Fruit fly (Drosophila melanogaster) whole organism, embryonic: ENCODE data around the gene Tollo.

Experiments
- Awh ChIP-seq: fragments of 200-800 bp; sonication (Bioruptor generic); IDR thresholded peaks from 2 replicates; pipeline ENCODE4, ENCODE4 v1.3.6; 2022; ENCODE audit warnings: missing biosample characterization, missing genetic modification characterization
- Bgb ChIP-seq: fragments of 200-800 bp; sonication (Bioruptor generic); IDR thresholded peaks from 2 replicates; pipeline ENCODE4 v1.3.6; 2022; ENCODE audit warnings: missing biosample characterization, missing genetic modification characterization; ENCODE audit not compliant: partially characterized antibody
- CG10431 ChIP-seq: fragments of 200-800 bp; sonication (Bioruptor generic); optimal IDR thresholded peaks from 3 replicates; lab custom pipeline; 2018; ENCODE audit warnings: missing biosample characterization, mild to moderate bottlenecking, missing genetic modification characterization
- CG12391 ChIP-seq: fragments of 200-800 bp; sonication (Bioruptor generic); optimal IDR thresholded peaks from 3 replicates; lab custom pipeline; 2018; ENCODE audit warnings: missing biosample characterization, mild to moderate bottlenecking, missing genetic modification characterization, moderate library complexity
- CG13123 ChIP-seq: fragments of 200-800 bp; sonication (Bioruptor generic); optimal IDR thresholded peaks from 2 replicates; lab custom pipeline; 2016; ENCODE audit warnings: missing biosample characterization, missing genetic modification characterization
- CG14965 ChIP-seq: fragments of 200-800 bp; sonication (Bioruptor generic); optimal IDR thresholded peaks from 2 replicates; lab custom pipeline; 2016; ENCODE audit warnings: missing biosample characterization, missing genetic modification characterization, borderline replicate concordance
- CG15514 ChIP-seq: fragments of 200-800 bp; sonication (Bioruptor generic); optimal IDR thresholded peaks from 3 replicates; lab custom pipeline; 2017; ENCODE audit warnings: missing biosample characterization, missing genetic modification characterization, mild to moderate bottlenecking, moderate library complexity, missing genetic modification reagents
- CG1647 ChIP-seq: fragments of 200-800 bp; sonication (Bioruptor generic); optimal IDR thresholded peaks from 3 replicates; lab custom pipeline; 2016; ENCODE audit warnings: missing biosample characterization, missing genetic modification characterization
- CG17328 ChIP-seq: fragments of 200-800 bp; sonication (Bioruptor generic); IDR thresholded peaks from 2 replicates; pipeline ENCODE4 v1.3.6; 2022; ENCODE audit warnings: missing biosample characterization, missing genetic modification characterization
- CG18619 ChIP-seq: fragments of 200-800 bp; sonication (Bioruptor generic); optimal IDR thresholded peaks from 3 replicates; lab custom pipeline; 2017; ENCODE audit warnings: missing biosample characterization, mild to moderate bottlenecking, missing genetic modification characterization
- CG2120 ChIP-seq: fragments of 200-800 bp; sonication (Bioruptor generic); optimal IDR thresholded peaks from 3 replicates; lab custom pipeline; 2016; ENCODE audit warnings: missing biosample characterization, missing genetic modification characterization
- CG30403 ChIP-seq: fragments of 200-800 bp; sonication (Bioruptor generic); optimal IDR thresholded peaks from 3 replicates; lab custom pipeline; 2016; ENCODE audit warnings: missing biosample characterization, missing genetic modification characterization
- CG31365 ChIP-seq: fragments of 200-800 bp; sonication (Bioruptor generic); optimal IDR thresholded peaks from 2 replicates; lab custom pipeline; 2018; ENCODE audit warnings: missing biosample characterization, mild to moderate bottlenecking, missing genetic modification characterization
- CG3281 ChIP-seq: fragments of 200-800 bp; sonication (Bioruptor generic); optimal IDR thresholded peaks from 3 replicates; lab custom pipeline; 2017; ENCODE audit warnings: missing biosample characterization, mild to moderate bottlenecking, missing genetic modification characterization
- CG34422 ChIP-seq: fragments of 200-800 bp; sonication (Bioruptor generic); IDR thresholded peaks from 3 replicates; pipeline ENCODE4 v1.3.6; 2022; ENCODE audit warnings: missing biosample characterization, missing genetic modification characterization
- CG4707 ChIP-seq: fragments of 200-800 bp; sonication (Bioruptor generic); optimal IDR thresholded peaks from 2 replicates; lab custom pipeline; 2018; ENCODE audit warnings: missing biosample characterization, mild to moderate bottlenecking, missing genetic modification characterization, moderate library complexity
- CG6175 ChIP-seq: fragments of 200-800 bp; sonication (Bioruptor generic); IDR thresholded peaks from 3 replicates; pipeline ENCODE4 v1.3.6; 2022; ENCODE audit warnings: missing biosample characterization, missing genetic modification characterization
- CG7357 ChIP-seq: fragments of 200-800 bp; sonication (Bioruptor generic); IDR thresholded peaks from 3 replicates; pipeline ENCODE4 v1.3.6; 2022; ENCODE audit warnings: missing biosample characterization, missing genetic modification characterization
- CG9215 ChIP-seq: fragments of 200-800 bp; sonication (Bioruptor generic); IDR thresholded peaks from 2 replicates; pipeline ENCODE4 v1.3.6; 2022; ENCODE audit warnings: missing biosample characterization, missing genetic modification characterization
- Eip74EF ChIP-seq, 2 experiments: fragments of 200-800 bp in 1 of 2; fragments of >200 bp in 1 of 2; sonication (Bioruptor generic) in 1 of 2; optimal IDR thresholded peaks; 2 replicates each; lab custom pipeline; 2017 to 2019; ENCODE audit warnings: missing biosample characterization in 2 of 2, missing genetic modification characterization in 2 of 2, mild to moderate bottlenecking in 1 of 2, moderate library complexity in 1 of 2
- Gug ChIP-seq: fragments of 200-800 bp; sonication (Bioruptor generic); IDR thresholded peaks from 4 replicates; pipeline ENCODE4 v1.3.6; 2022; ENCODE audit warnings: missing biosample characterization, missing genetic modification characterization
- HLH54F ChIP-seq: fragments of 200-800 bp; sonication (Bioruptor generic); optimal IDR thresholded peaks from 3 replicates; lab custom pipeline; 2016; ENCODE audit warnings: missing biosample characterization, missing genetic modification characterization
- HmgD ChIP-seq: fragments of 200-800 bp; sonication (Bioruptor generic); optimal IDR thresholded peaks from 3 replicates; lab custom pipeline; 2016; ENCODE audit warnings: missing biosample characterization, missing genetic modification characterization
- Max ChIP-seq: fragments of 200-800 bp; sonication (Bioruptor generic); optimal IDR thresholded peaks from 2 replicates; lab custom pipeline; 2016; ENCODE audit warnings: missing biosample characterization, mild to moderate bottlenecking, missing genetic modification characterization
- NfI ChIP-seq: fragments of 200-800 bp; sonication (Bioruptor generic); optimal IDR thresholded peaks from 3 replicates; lab custom pipeline; 2018; ENCODE audit warnings: missing biosample characterization, mild to moderate bottlenecking, missing genetic modification characterization, moderate library complexity
- Sox100B ChIP-seq: fragments of 200-800 bp; sonication (Bioruptor generic); optimal IDR thresholded peaks from 3 replicates; lab custom pipeline; 2018; ENCODE audit warnings: missing biosample characterization, mild to moderate bottlenecking, missing genetic modification characterization
- Xrp1 ChIP-seq: fragments of 200-800 bp; sonication (Bioruptor generic); IDR thresholded peaks from 2 replicates; pipeline ENCODE4 v1.3.6; 2022; ENCODE audit warnings: missing biosample characterization, missing genetic modification characterization
- YL-1 ChIP-seq: fragments of 200-800 bp; sonication (Bioruptor generic); optimal IDR thresholded peaks from 3 replicates; lab custom pipeline; 2017; ENCODE audit warnings: missing biosample characterization, mild to moderate bottlenecking, missing genetic modification characterization
- al ChIP-seq: fragments of 200-800 bp; sonication (Bioruptor generic); IDR thresholded peaks from 2 replicates; pipeline ENCODE4 v1.3.6; 2022; ENCODE audit warnings: missing biosample characterization, missing genetic modification characterization
- aop ChIP-seq: fragments of 200-800 bp; sonication (Bioruptor generic); IDR thresholded peaks from 2 replicates; pipeline ENCODE4 v1.3.6; 2022; ENCODE audit warnings: missing biosample characterization, missing genetic modification characterization
- cg ChIP-seq: fragments of 200-800 bp; sonication (Bioruptor generic); optimal IDR thresholded peaks from 3 replicates; lab custom pipeline; 2019; ENCODE audit warnings: missing biosample characterization, mild to moderate bottlenecking, missing genetic modification characterization, moderate library complexity
- fd3F ChIP-seq: fragments of 200-800 bp; sonication (Bioruptor generic); optimal IDR thresholded peaks from 2 replicates; lab custom pipeline; 2018; ENCODE audit warnings: missing biosample characterization, mild to moderate bottlenecking, missing genetic modification characterization, moderate library complexity
- fu2 ChIP-seq: fragments of 200-800 bp; sonication (Bioruptor generic); optimal IDR thresholded peaks from 2 replicates; lab custom pipeline; 2016; ENCODE audit warnings: missing biosample characterization, missing genetic modification characterization
- gt ChIP-seq: fragments of 200-800 bp; sonication (Bioruptor generic); IDR thresholded peaks from 2 replicates; pipeline ENCODE4 v1.3.6; 2022; ENCODE audit warnings: missing biosample characterization, missing genetic modification characterization
- kni ChIP-seq: fragments of 200-800 bp; sonication (Bioruptor generic); optimal IDR thresholded peaks from 3 replicates; lab custom pipeline; 2017; ENCODE audit warnings: mild to moderate bottlenecking, missing biosample characterization, missing genetic modification reagents, missing genetic modification characterization
- lab ChIP-seq: fragments of 200-800 bp; sonication (Bioruptor generic); optimal IDR thresholded peaks from 3 replicates; lab custom pipeline; 2017; ENCODE audit warnings: missing biosample characterization, missing genetic modification characterization, mild to moderate bottlenecking, moderate library complexity, missing genetic modification reagents
- lov ChIP-seq, 2 experiments: fragments of 200-800 bp in 1 of 2; fragments of >200 bp in 1 of 2; sonication (Bioruptor generic) in 1 of 2; IDR thresholded peaks in 1 of 2; optimal IDR thresholded peaks in 1 of 2; 2 replicates in 1 of 2; 3 replicates in 1 of 2; pipeline versions ENCODE4 v1.3.6 to Lab custom; 2017 to 2022; ENCODE audit warnings: missing biosample characterization in 1 of 2, missing genetic modification characterization in 1 of 2
- mam ChIP-seq: fragments of 200-800 bp; sonication (Bioruptor generic); optimal IDR thresholded peaks from 3 replicates; lab custom pipeline; 2016; ENCODE audit warnings: missing biosample characterization, missing genetic modification characterization
- mirr ChIP-seq: fragments of 200-800 bp; sonication (Bioruptor generic); optimal IDR thresholded peaks from 3 replicates; lab custom pipeline; 2018; ENCODE audit warnings: missing biosample characterization, mild to moderate bottlenecking, missing genetic modification characterization
- odd ChIP-seq: fragments of 200-800 bp; sonication (Bioruptor generic); optimal IDR thresholded peaks from 2 replicates; lab custom pipeline; 2017; ENCODE audit warnings: missing biosample characterization, mild to moderate bottlenecking, missing genetic modification characterization
- otp ChIP-seq: fragments of 200-800 bp; sonication (Bioruptor generic); IDR thresholded peaks from 3 replicates; pipeline ENCODE4, ENCODE4 v1.3.6; 2022; ENCODE audit warnings: missing biosample characterization, missing genetic modification characterization
- pb ChIP-seq: fragments of 200-800 bp; sonication (Bioruptor generic); optimal IDR thresholded peaks from 3 replicates; lab custom pipeline; 2016; ENCODE audit warnings: missing biosample characterization, missing genetic modification characterization
- pho ChIP-seq: fragments of 200-800 bp; sonication (Bioruptor generic); optimal IDR thresholded peaks from 2 replicates; lab custom pipeline; 2016; ENCODE audit warnings: missing biosample characterization, missing genetic modification characterization
- pros ChIP-seq: fragments of 200-800 bp; sonication (Bioruptor generic); optimal IDR thresholded peaks from 3 replicates; lab custom pipeline; 2019; ENCODE audit warnings: missing biosample characterization, mild to moderate bottlenecking, missing genetic modification characterization, moderate library complexity
- pzg ChIP-seq: fragments of 200-800 bp; sonication (Bioruptor generic); optimal IDR thresholded peaks from 3 replicates; lab custom pipeline; 2018; ENCODE audit warnings: missing biosample characterization, mild to moderate bottlenecking, missing genetic modification characterization, moderate library complexity
- row ChIP-seq: fragments of 200-800 bp; sonication (Bioruptor generic); IDR thresholded peaks from 3 replicates; pipeline ENCODE4 v1.3.6; 2022; ENCODE audit warnings: missing biosample characterization, missing genetic modification characterization
- sug ChIP-seq: fragments of 200-800 bp; optimal IDR thresholded peaks from 2 replicates; lab custom pipeline; 2019; ENCODE audit warnings: missing biosample characterization, mild to moderate bottlenecking, missing genetic modification characterization, moderate library complexity
- unc-4 ChIP-seq: fragments of 200-800 bp; sonication (Bioruptor generic); IDR thresholded peaks from 2 replicates; pipeline ENCODE4 v1.3.6; 2022; ENCODE audit warnings: missing biosample characterization, missing genetic modification characterization; ENCODE audit not compliant: partially characterized antibody
- vvl ChIP-seq: fragments of 200-800 bp; sonication (Bioruptor generic); IDR thresholded peaks from 2 replicates; pipeline ENCODE4 v1.3.6; 2022; ENCODE audit warnings: missing biosample characterization, missing genetic modification characterization
- wek ChIP-seq: fragments of 200-800 bp; sonication (Bioruptor generic); optimal IDR thresholded peaks from 3 replicates; lab custom pipeline; 2018; ENCODE audit warnings: missing biosample characterization, mild to moderate bottlenecking, missing genetic modification characterization, moderate library complexity

The Tollo gene

dm6 chr3L:15261067-15261506 lies 25.7 kb downstream of the Tollo start (continued):
- TF ChIP-seq fu2 (GFP tag; lab: Kevin White, UChicago) (no peak), CG34422 (GFP tag; lab: Robert Waterston, UW) (no peak), al (GFP tag; lab: Robert Waterston, UW) (no peak), kni (GFP tag; lab: Kevin White, UChicago) (no peak), HmgD (GFP tag; lab: Kevin White, UChicago) (no peak), cg (no peak), CG30403 (GFP tag; lab: Kevin White, UChicago) (peak; percentile 51), aop (GFP tag; lab: Robert Waterston, UW) (no peak), fd3F (GFP tag; lab: Kevin White, UChicago) (no peak), CG13123 (GFP tag; lab: Kevin White, UChicago) (peak; percentile 6), vvl (GFP tag; lab: Robert Waterston, UW) (peak; percentile 70), pzg (GFP tag; lab: Kevin White, UChicago) (no peak), unc-4 (GFP tag; lab: Robert Waterston, UW) (no peak), gt (GFP tag; lab: Robert Waterston, UW) (no peak), sug (tag; lab: Kevin White, UChicago) (no peak), Gug (GFP tag; lab: Robert Waterston, UW) (no peak), CG12391 (tag; lab: Kevin White, UChicago) (peak; percentile 75), CG9215 (0 out of 2 replicates have a peak, but pooled peaks have one; percentile 8), Max (GFP tag; lab: Kevin White, UChicago) (no peak), CG7357 (0 out of 3 replicates have a peak, but pooled peaks have one; percentile 31), CG2120 (GFP tag; lab: Kevin White, UChicago) (no peak), pb (GFP tag; lab: Kevin White, UChicago) (no peak), CG18619 (GFP tag; lab: Kevin White, UChicago) (peak; percentile 34), odd (GFP tag; lab: Kevin White, UChicago) (peak; percentile 58), Eip74EF (GFP tag; optimal IDR thresholded peaks at IDR 0.05; lab: Kevin White, UChicago) (peak in 1 of 2 experiments; percentile 65), Sox100B (GFP tag; lab: Kevin White, UChicago) (peak; percentile 64), CG17328 (GFP tag; lab: Robert Waterston, UW) (peak; percentile 63), Xrp1 (peak; percentile 78), lab (GFP tag; lab: Kevin White, UChicago) (peak; percentile 26), row (GFP tag; lab: Robert Waterston, UW) (peak; percentile 71), Awh (no peak), NfI (peak; percentile 46), CG3281 (GFP tag; lab: Kevin White, UChicago) (no peak), CG15514 (no peak), pros (GFP tag; lab: Kevin White, UChicago) (no peak), HLH54F (GFP tag; lab: Kevin White, UChicago) (no peak), CG10431 (GFP tag; lab: Kevin White, UChicago) (peak; percentile 44), Bgb (GFP tag; lab: Robert Waterston, UW) (no peak), YL-1 (GFP tag; lab: Kevin White, UChicago) (no peak), pho (GFP tag; lab: Kevin White, UChicago) (no peak), CG31365 (tag; lab: Kevin White, UChicago) (no peak), mirr (GFP tag; lab: Kevin White, UChicago) (no peak), otp (GFP tag; lab: Robert Waterston, UW) (no peak), lov (optimal IDR thresholded peaks at IDR 0.05; lab: Kevin White, UChicago) (no peak), lov (GFP tag; IDR thresholded peaks at IDR 0.05; lab: Robert Waterston, UW) (no peak), mam (no peak), wek (GFP tag; lab: Kevin White, UChicago) (no peak), CG14965 (GFP tag; lab: Kevin White, UChicago) (no peak), CG1647 (GFP tag; lab: Kevin White, UChicago) (no peak), CG4707 (GFP tag; lab: Kevin White, UChicago) (peak; percentile 65), CG6175 (GFP tag; lab: Robert Waterston, UW) (no peak)
- TF ChIP-seq, all 482 proteins: peak for 172
